Worm (Caenorhabditis elegans): Measurements from ENCODE around the gene clec-190.

- TF ChIP-seq lin-13 (GFP tag; optimal IDR thresholded peaks at IDR 0.05) (no peak), ztf-11 (tag; optimal IDR thresholded peaks at IDR 0.05) (no peak), unc-86 (tag; optimal IDR thresholded peaks at IDR 0.05) (no peak)
These were observed 11.6 kb downstream of the clec-190 start, which contains the start of gene M199.135 for ce11 chrIV:15114324-15114723.
